Worm (Caenorhabditis elegans) whole organism, young adult: ENCODE measurements around the gene fbxb-9.
"Not testable (repeated sequence)": the region's sequence is repeated elsewhere in the genome, so short reads cannot be mapped to it uniquely, and the experiment has no call there.

Source experiments
- B0035.1 ChIP-seq: sonication (generic microtip); optimal IDR thresholded peaks from 2 replicates; lab custom pipeline; 2016; ENCODE audit warnings: missing genetic modification characterization, mild to moderate bottlenecking, missing compliant biosample characterization, missing genotype, missing genetic modification reagents
- C06A6.2 ChIP-seq: fragments of 200-800 bp; sonication (Bioruptor generic); conservative IDR thresholded peaks from 2 replicates; pipeline ENCODE4 v1.3.6; 2022; ENCODE audit warnings: missing genetic modification characterization, missing compliant biosample characterization
- F22D6.2 ChIP-seq: sonication (generic microtip); optimal IDR thresholded peaks from 2 replicates; lab custom pipeline; 2016; ENCODE audit warnings: mild to moderate bottlenecking, missing genetic modification characterization, missing compliant biosample characterization
- F23B12.7 ChIP-seq: sonication (generic microtip); optimal IDR thresholded peaks from 2 replicates; lab custom pipeline; 2017; ENCODE audit warnings: missing genetic modification characterization, mild to moderate bottlenecking, missing compliant biosample characterization, antibody characterized with exemption, moderate library complexity; ENCODE audit not compliant: insufficient read depth
- F57A8.1 ChIP-seq: fragments of 200-800 bp; sonication (Bioruptor generic); optimal IDR thresholded peaks from 2 replicates; lab custom pipeline; 2018; ENCODE audit warnings: mild to moderate bottlenecking, missing genetic modification characterization, moderate library complexity, missing compliant biosample characterization
- F57C9.4 ChIP-seq: sonication (generic microtip); optimal IDR thresholded peaks from 2 replicates; lab custom pipeline; 2017; ENCODE audit warnings: mild to moderate bottlenecking, missing genetic modification characterization, missing compliant biosample characterization
- Y53F4B.3 ChIP-seq: fragments of 200-800 bp; sonication (Bioruptor generic); IDR thresholded peaks from 2 replicates; pipeline ENCODE4 v1.3.6; 2022; ENCODE audit warnings: missing genetic modification reagents, missing genetic modification characterization, missing compliant biosample characterization
- Y67H2A.10 ChIP-seq: fragments of 200-800 bp; sonication (Bioruptor generic); conservative IDR thresholded peaks from 2 replicates; pipeline ENCODE4 v1.3.6; 2022; ENCODE audit warnings: missing genetic modification reagents, missing genetic modification characterization, missing compliant biosample characterization
- Y95B8A.8 ChIP-seq: fragments of 200-800 bp; sonication (Bioruptor generic); IDR thresholded peaks from 2 replicates; pipeline ENCODE4 v1.3.6; 2022; ENCODE audit warnings: missing genetic modification reagents, missing genetic modification characterization, missing compliant biosample characterization
- aptf-2 ChIP-seq: fragments of 200-800 bp; sonication (Bioruptor generic); conservative IDR thresholded peaks from 2 replicates; pipeline ENCODE4 v1.3.6; 2022; ENCODE audit warnings: missing genetic modification reagents, missing genetic modification characterization, missing compliant biosample characterization
- attf-5 ChIP-seq: fragments of 200-800 bp; sonication (Bioruptor generic); optimal IDR thresholded peaks from 2 replicates; lab custom pipeline; 2018; ENCODE audit warnings: mild to moderate bottlenecking, missing genetic modification characterization, missing compliant biosample characterization
- ccch-3 ChIP-seq: fragments of 200-800 bp; sonication (Bioruptor generic); optimal IDR thresholded peaks from 2 replicates; lab custom pipeline; 2018; ENCODE audit warnings: mild to moderate bottlenecking, missing genetic modification characterization, missing compliant biosample characterization
- cebp-1 ChIP-seq, 2 experiments: fragments of 200-800 bp in 1 of 2; sonication (Bioruptor generic) in 1 of 2; sonication (generic microtip) in 1 of 2; IDR thresholded peaks in 1 of 2; optimal IDR thresholded peaks in 1 of 2; 2 replicates each; pipeline versions ENCODE4 v1.3.6 to Lab custom; 2017 to 2022; ENCODE audit warnings: missing compliant biosample characterization in 2 of 2, missing genetic modification characterization in 2 of 2, mild to moderate bottlenecking in 1 of 2, missing genetic modification reagents in 1 of 2, moderate library complexity in 1 of 2
- ceh-27 ChIP-seq: fragments of 200-800 bp; sonication (Bioruptor generic); optimal IDR thresholded peaks from 2 replicates; lab custom pipeline; 2018; ENCODE audit warnings: mild to moderate bottlenecking, missing genetic modification characterization, moderate library complexity, missing compliant biosample characterization
- ceh-79 ChIP-seq: sonication (generic microtip); optimal IDR thresholded peaks from 2 replicates; lab custom pipeline; 2017; ENCODE audit warnings: mild to moderate bottlenecking, missing genetic modification characterization, missing compliant biosample characterization
- dpff-1 ChIP-seq: sonication (generic microtip); optimal IDR thresholded peaks from 2 replicates; lab custom pipeline; 2017; ENCODE audit warnings: mild to moderate bottlenecking, missing genetic modification characterization, missing compliant biosample characterization
- dpl-1 ChIP-seq: fragments of 150-350 bp; optimal IDR thresholded peaks from 2 replicates; lab custom pipeline; 2014; ENCODE audit warnings: missing biosample characterization, missing genetic modification reagents, missing genetic modification characterization
- efl-1 ChIP-seq: fragments of 150-350 bp; optimal IDR thresholded peaks from 2 replicates; lab custom pipeline; 2014; ENCODE audit warnings: missing biosample characterization, missing genetic modification reagents, missing genetic modification characterization
- fkh-3 ChIP-seq: sonication (generic microtip); optimal IDR thresholded peaks from 2 replicates; lab custom pipeline; 2016; ENCODE audit warnings: mild to moderate bottlenecking, missing genetic modification characterization, missing compliant biosample characterization
- hmg-1.2 ChIP-seq: fragments of 200-800 bp; sonication (Bioruptor generic); IDR thresholded peaks from 2 replicates; pipeline ENCODE4 v1.3.6; 2022; ENCODE audit warnings: missing genetic modification reagents, missing genetic modification characterization, missing compliant biosample characterization
- hmg-20 ChIP-seq: fragments of 200-800 bp; sonication (Bioruptor generic); IDR thresholded peaks from 2 replicates; pipeline ENCODE4 v1.3.6; 2022; ENCODE audit warnings: missing genetic modification reagents, missing genetic modification characterization, missing compliant biosample characterization
- hrde-1 ChIP-seq: sonication (generic microtip); optimal IDR thresholded peaks from 2 replicates; lab custom pipeline; 2016; ENCODE audit warnings: missing genetic modification characterization, mild to moderate bottlenecking, missing compliant biosample characterization, moderate library complexity, missing genotype, missing genetic modification reagents, borderline replicate concordance
- hsf-1 ChIP-seq: fragments of 200-800 bp; sonication (Bioruptor generic); IDR thresholded peaks from 2 replicates; pipeline ENCODE4 v1.3.6; 2022; ENCODE audit warnings: missing genetic modification reagents, missing genetic modification characterization, missing compliant biosample characterization
- let-607 ChIP-seq, 2 experiments: fragments of 200-800 bp in 1 of 2; sonication (Bioruptor generic) in 1 of 2; sonication (generic microtip) in 1 of 2; optimal IDR thresholded peaks; 2 replicates each; lab custom pipeline; 2016 to 2018; ENCODE audit warnings: mild to moderate bottlenecking in 2 of 2, missing compliant biosample characterization in 2 of 2, missing genetic modification characterization in 2 of 2, moderate library complexity in 2 of 2, missing genotype in 1 of 2
- lin-40 ChIP-seq: sonication (generic microtip); optimal IDR thresholded peaks from 2 replicates; lab custom pipeline; 2016; ENCODE audit warnings: missing genetic modification characterization, mild to moderate bottlenecking, missing compliant biosample characterization, missing genotype, missing genetic modification reagents
- lin-54 ChIP-seq: fragments of 200-800 bp; sonication (Bioruptor generic); optimal IDR thresholded peaks from 2 replicates; lab custom pipeline; 2018; ENCODE audit warnings: mild to moderate bottlenecking, missing genetic modification characterization, missing compliant biosample characterization
- lir-1 ChIP-seq: fragments of 200-800 bp; sonication (Bioruptor generic); conservative IDR thresholded peaks from 2 replicates; pipeline ENCODE4 v1.3.6; 2022; ENCODE audit warnings: missing genetic modification reagents, missing genetic modification characterization, missing compliant biosample characterization
- lsy-27 ChIP-seq: sonication (generic microtip); optimal IDR thresholded peaks from 2 replicates; lab custom pipeline; 2017; ENCODE audit warnings: missing genetic modification characterization, mild to moderate bottlenecking, missing compliant biosample characterization, antibody characterized with exemption, missing genotype, borderline replicate concordance; ENCODE audit not compliant: insufficient read depth
- madf-3 ChIP-seq: fragments of 200-800 bp; sonication (Bioruptor generic); IDR thresholded peaks from 2 replicates; pipeline ENCODE4 v1.3.6; 2022; ENCODE audit warnings: missing genetic modification reagents, missing genetic modification characterization, missing compliant biosample characterization
- madf-6 ChIP-seq: fragments of 200-800 bp; sonication (Bioruptor generic); IDR thresholded peaks from 2 replicates; pipeline ENCODE4 v1.3.6; 2022; ENCODE audit warnings: missing genetic modification reagents, missing genetic modification characterization, missing compliant biosample characterization
- mcd-1 ChIP-seq: fragments of 200-800 bp; sonication (Bioruptor generic); IDR thresholded peaks from 2 replicates; pipeline ENCODE4 v1.3.6; 2022; ENCODE audit warnings: missing genetic modification reagents, missing genetic modification characterization, missing compliant biosample characterization
- mxl-1 ChIP-seq: sonication (generic microtip); optimal IDR thresholded peaks from 2 replicates; lab custom pipeline; 2016; ENCODE audit warnings: missing genetic modification characterization, missing compliant biosample characterization
- repo-1 ChIP-seq: sonication (generic microtip); optimal IDR thresholded peaks from 2 replicates; lab custom pipeline; 2017; ENCODE audit warnings: mild to moderate bottlenecking, missing genetic modification characterization, missing compliant biosample characterization
- sea-2 ChIP-seq: fragments of 200-800 bp; sonication (Bioruptor generic); IDR thresholded peaks from 2 replicates; pipeline ENCODE4 v1.3.6; 2022; ENCODE audit warnings: missing genetic modification characterization, missing compliant biosample characterization
- snpc-1.1 ChIP-seq: sonication (generic microtip); optimal IDR thresholded peaks from 2 replicates; lab custom pipeline; 2017; ENCODE audit warnings: missing genetic modification characterization, mild to moderate bottlenecking, missing compliant biosample characterization, antibody characterized with exemption, moderate library complexity, missing genotype, missing genetic modification reagents; ENCODE audit not compliant: insufficient read depth
- snpc-3.4 ChIP-seq: sonication (generic microtip); optimal IDR thresholded peaks from 2 replicates; lab custom pipeline; 2017; ENCODE audit warnings: missing genetic modification characterization, mild to moderate bottlenecking, missing compliant biosample characterization, antibody characterized with exemption, moderate library complexity, missing genotype, missing genetic modification reagents
- somi-1 ChIP-seq: fragments of 200-800 bp; sonication (Bioruptor generic); optimal IDR thresholded peaks from 2 replicates; lab custom pipeline; 2018; ENCODE audit warnings: mild to moderate bottlenecking, missing genetic modification characterization, missing compliant biosample characterization
- tbx-9 ChIP-seq: sonication (generic microtip); optimal IDR thresholded peaks from 2 replicates; lab custom pipeline; 2016; ENCODE audit warnings: borderline replicate concordance, missing genetic modification characterization, inconsistent platforms, missing compliant biosample characterization
- tlf-1 ChIP-seq: fragments of 200-800 bp; sonication (Bioruptor generic); optimal IDR thresholded peaks from 2 replicates; lab custom pipeline; 2018; ENCODE audit warnings: mild to moderate bottlenecking, missing genetic modification characterization, missing compliant biosample characterization
- unc-130 ChIP-seq: sonication (generic microtip); optimal IDR thresholded peaks from 2 replicates; lab custom pipeline; 2016; ENCODE audit warnings: missing genetic modification reagents, missing genetic modification characterization, missing compliant biosample characterization
- ztf-18 ChIP-seq: sonication (generic microtip); optimal IDR thresholded peaks from 2 replicates; lab custom pipeline; 2016; ENCODE audit warnings: missing genotype, mild to moderate bottlenecking, missing genetic modification characterization, missing compliant biosample characterization
- ztf-22 ChIP-seq: fragments of 200-800 bp; sonication (Bioruptor generic); optimal IDR thresholded peaks from 2 replicates; lab custom pipeline; 2018; ENCODE audit warnings: mild to moderate bottlenecking, missing genetic modification characterization, moderate library complexity, missing compliant biosample characterization

The fbxb-9 gene

DNA sequence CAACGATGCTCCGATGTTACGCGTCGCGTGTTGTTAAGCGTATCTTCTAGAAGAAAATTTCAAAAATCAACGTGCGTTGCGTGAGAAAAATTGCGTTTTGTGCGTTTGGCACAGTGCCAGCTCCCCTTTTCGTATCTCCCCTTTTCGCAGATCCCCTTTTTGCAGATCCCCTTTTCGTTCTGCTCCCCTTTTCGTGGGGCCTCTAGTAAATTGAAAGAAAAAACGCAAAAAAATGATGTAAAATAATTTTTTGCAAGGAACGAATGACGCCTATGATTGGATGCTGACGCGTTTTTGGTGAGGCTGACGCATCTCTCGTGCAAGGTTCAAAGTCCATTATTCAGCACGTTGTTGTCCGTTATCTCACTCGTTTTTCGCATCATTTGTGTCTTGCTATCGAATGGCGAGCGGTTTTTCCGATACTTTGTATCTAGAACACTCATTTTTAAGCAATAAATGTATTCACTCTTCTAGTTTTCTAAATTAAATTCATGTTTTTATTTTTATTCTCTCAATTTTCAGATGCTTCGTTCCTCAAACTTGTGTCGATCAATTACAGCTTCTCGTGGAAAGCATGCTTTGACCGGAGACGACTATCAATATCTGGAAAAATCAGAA, 16.9 kb upstream of the fbxb-9 start, which contains the start of gene cpt-2 (continued):
- TF ChIP-seq lsy-27 (tag; lab: Kevin White, UChicago) (peak; percentile 9), cebp-1 (tag; optimal IDR thresholded peaks at IDR 0.05; lab: Kevin White, UChicago) (peak; percentile 83), hmg-20 (GFP tag; lab: Robert Waterston, UW) (peak; percentile 84; the same call in 1 of the 2 replicates), lin-40 (peak; percentile 88), ztf-22 (GFP tag; lab: Kevin White, UChicago) (peak; percentile 16), F22D6.2 (tag; lab: Kevin White, UChicago) (peak; percentile 35), tlf-1 (GFP tag; lab: Kevin White, UChicago) (peak; percentile 71), ceh-27 (peak; percentile 68)
- TF ChIP-seq cebp-1 (GFP tag; IDR thresholded peaks at IDR 0.05; lab: Robert Waterston, UW), result not testable (repeated sequence)

DNA sequence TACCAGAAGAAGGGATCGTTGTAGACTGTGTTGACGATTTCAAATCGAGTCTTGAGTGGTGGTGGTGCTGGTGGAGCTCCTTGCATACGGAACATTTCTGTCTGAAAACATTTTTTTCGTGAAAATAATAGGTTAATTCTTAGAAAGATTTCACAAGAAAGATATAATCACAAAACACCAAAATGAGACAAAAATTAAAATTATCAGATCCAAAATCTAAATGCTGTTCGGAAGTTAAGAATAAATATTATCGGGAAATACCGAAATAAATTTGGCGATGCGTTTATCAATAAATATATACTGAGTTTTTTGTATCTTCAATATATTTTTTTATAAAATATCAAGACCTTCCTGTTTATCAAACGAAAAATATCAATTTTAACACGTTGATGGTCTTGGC, 16.1 kb upstream of the fbxb-9 start, which contains the start of gene C08F8.9:
Gene C08F8.9, minus strand, starts transcription at position 101 of the 400 bp plus-strand sequence.
- TF ChIP-seq madf-6 (GFP tag; lab: Robert Waterston, UW) (no peak), ztf-18 (tag; lab: Kevin White, UChicago) (no peak), aptf-2 (no peak), F23B12.7 (tag; lab: Kevin White, UChicago) (no peak), Y67H2A.10 (no peak), C06A6.2 (GFP tag; lab: Robert Waterston, UW) (no peak), repo-1 (tag; lab: Kevin White, UChicago) (no peak), lir-1 (GFP tag; lab: Robert Waterston, UW) (no peak), hsf-1 (no peak), Y53F4B.3 (GFP tag; lab: Robert Waterston, UW) (no peak), tbx-9 (tag; lab: Kevin White, UChicago) (no peak), let-607 (tag; optimal IDR thresholded peaks at IDR 0.05; lab: Kevin White, UChicago) (no peak)

DNA sequence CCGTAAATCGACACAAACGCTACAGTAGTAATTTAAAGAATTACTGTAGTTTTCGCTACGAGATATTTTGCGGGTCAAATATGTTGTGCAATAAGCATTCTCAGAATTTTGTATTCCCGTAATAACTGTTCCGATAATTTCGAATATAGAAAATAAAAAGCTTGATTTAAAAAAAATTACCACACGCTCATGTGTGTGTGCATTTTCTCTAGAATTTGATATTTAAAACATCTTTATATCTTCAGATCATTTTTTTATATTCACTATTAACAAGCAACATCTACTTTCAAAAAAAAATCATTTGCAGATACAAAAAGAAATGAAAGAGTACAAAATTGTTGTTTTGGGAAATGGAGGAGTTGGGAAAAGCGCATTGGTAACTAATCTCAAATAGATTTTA, 14.6 kb upstream of the fbxb-9 start, which contains the start of gene rap-3:
Gene rap-3, plus strand, starts transcription at position 301 of the 400 bp plus-strand sequence.
- TF ChIP-seq mcd-1 (GFP tag; lab: Robert Waterston, UW) (no peak), sea-2 (no peak), hmg-1.2 (GFP tag; lab: Robert Waterston, UW) (no peak), madf-3 (GFP tag; lab: Robert Waterston, UW) (no peak), hmg-20 (GFP tag; lab: Robert Waterston, UW) (no peak), ceh-79 (no peak), C06A6.2 (GFP tag; lab: Robert Waterston, UW) (no peak), Y95B8A.8 (no peak)

DNA sequence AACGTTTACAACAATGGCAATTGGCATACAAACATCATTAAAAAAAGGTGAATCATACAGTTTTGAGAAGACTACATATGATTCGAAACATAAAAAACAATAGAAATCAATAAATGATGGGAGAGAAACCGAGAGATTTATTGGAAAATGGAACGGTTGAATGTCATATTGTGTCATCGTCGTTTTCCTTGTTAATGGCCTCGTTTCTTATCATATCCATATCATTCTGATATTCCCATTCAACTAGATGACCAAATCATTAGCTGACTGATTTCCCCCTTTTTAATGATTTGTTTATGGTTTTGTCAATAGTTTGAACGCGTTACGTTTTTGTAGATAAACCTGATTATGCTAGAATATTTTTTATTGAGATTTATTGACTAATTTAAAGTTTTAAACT, 12.4 kb upstream of the fbxb-9 start:
- TF ChIP-seq dpff-1 (no peak), efl-1 (GFP tag; lab: Kevin White, UChicago) (no peak), fkh-3 (tag; lab: Kevin White, UChicago) (no peak), B0035.1 (tag; lab: Kevin White, UChicago) (no peak), mxl-1 (tag; lab: Kevin White, UChicago) (no peak), somi-1 (GFP tag; lab: Kevin White, UChicago) (no peak), snpc-1.1 (tag; lab: Kevin White, UChicago) (no peak), attf-5 (GFP tag; lab: Kevin White, UChicago) (no peak), snpc-3.4 (tag; lab: Kevin White, UChicago) (no peak), lsy-27 (tag; lab: Kevin White, UChicago) (no peak), dpl-1 (GFP tag; lab: Kevin White, UChicago) (no peak), unc-130 (GFP tag; lab: Kevin White, UChicago) (no peak), F57C9.4 (tag; lab: Kevin White, UChicago) (no peak), repo-1 (tag; lab: Kevin White, UChicago) (no peak), F57A8.1 (no peak), let-607 (tag; optimal IDR thresholded peaks at IDR 0.05; lab: Kevin White, UChicago) (no peak), ccch-3 (GFP tag; lab: Kevin White, UChicago) (no peak), lin-54 (GFP tag; lab: Kevin White, UChicago) (no peak), hrde-1 (tag; lab: Kevin White, UChicago) (no peak)
